Fruit fly (Drosophila melanogaster) whole organism, wandering third instar larva: ENCODE results near the gene betaNACtes1.

Experiments used
- Abd-B ChIP-seq: fragments of >200 bp; optimal IDR thresholded peaks from 2 replicates; lab custom pipeline; 2017; ENCODE audit warnings: missing biosample characterization, missing genetic modification characterization
- CG9705 ChIP-seq: fragments of 200-800 bp; sonication (Bioruptor generic); optimal IDR thresholded peaks from 2 replicates; lab custom pipeline; 2018; ENCODE audit warnings: missing biosample characterization, mild to moderate bottlenecking, missing genetic modification characterization
- CrebA ChIP-seq: fragments of 200-800 bp; sonication (Bioruptor generic); optimal IDR thresholded peaks from 2 replicates; lab custom pipeline; 2016; ENCODE audit warnings: missing biosample characterization, mild to moderate bottlenecking, missing genetic modification characterization, borderline replicate concordance
- Dfd ChIP-seq: fragments of >200 bp; optimal IDR thresholded peaks from 2 replicates; lab custom pipeline; 2017; ENCODE audit warnings: missing biosample characterization, missing genetic modification characterization
- Dif ChIP-seq: fragments of 200-275, 200-300 bp; sonication (Bioruptor generic); optimal IDR thresholded peaks from 2 replicates; lab custom pipeline; 2018; ENCODE audit warnings: missing biosample characterization, missing genetic modification characterization; ENCODE audit not compliant: partially characterized antibody
- GATAd ChIP-seq: sonication (Bioruptor generic); optimal IDR thresholded peaks from 2 replicates; lab custom pipeline; 2016; ENCODE audit warnings: missing biosample characterization, missing genetic modification characterization
- HLH106 ChIP-seq: fragments of 200-800 bp; optimal IDR thresholded peaks from 3 replicates; lab custom pipeline; 2019; ENCODE audit warnings: missing biosample characterization, mild to moderate bottlenecking, missing genetic modification characterization, moderate library complexity
- Hnf4 ChIP-seq: fragments of 200-800 bp; sonication (Bioruptor generic); optimal IDR thresholded peaks from 2 replicates; lab custom pipeline; 2016; ENCODE audit warnings: missing biosample characterization, mild to moderate bottlenecking, missing genetic modification characterization
- Hr83 ChIP-seq: fragments of 200-300 bp; sonication (Bioruptor generic); optimal IDR thresholded peaks from 2 replicates; lab custom pipeline; 2016; ENCODE audit warnings: missing biosample characterization, mild to moderate bottlenecking, missing genetic modification characterization, moderate library complexity; ENCODE audit not compliant: poor library complexity, severe bottlenecking
- Jra ChIP-seq: sonication (Bioruptor generic); optimal IDR thresholded peaks from 2 replicates; lab custom pipeline; 2016; ENCODE audit warnings: missing biosample characterization, missing genetic modification characterization
- OdsH ChIP-seq: fragments of 200-800 bp; sonication (Bioruptor generic); optimal IDR thresholded peaks from 2 replicates; lab custom pipeline; 2016; ENCODE audit warnings: missing biosample characterization, mild to moderate bottlenecking, missing genetic modification characterization
- Rel ChIP-seq, 2 experiments: fragments of 200-800 bp; sonication (Bioruptor generic) in 1 of 2; optimal IDR thresholded peaks; 2 replicates in 1 of 2; 3 replicates in 1 of 2; lab custom pipeline; 2016 to 2019; ENCODE audit warnings: mild to moderate bottlenecking in 2 of 2, missing biosample characterization in 2 of 2, missing genetic modification characterization in 2 of 2, moderate library complexity in 1 of 2
- Sp1 ChIP-seq: fragments of 200-800 bp; sonication (Bioruptor generic); optimal IDR thresholded peaks from 3 replicates; lab custom pipeline; 2019; ENCODE audit warnings: missing biosample characterization, mild to moderate bottlenecking, missing genetic modification characterization, moderate library complexity
- br ChIP-seq: fragments of 200-800 bp; sonication (Bioruptor generic); optimal IDR thresholded peaks from 2 replicates; lab custom pipeline; 2016; ENCODE audit warnings: missing biosample characterization, missing genetic modification characterization
- dl ChIP-seq, 2 experiments: fragments of 175-275, 200-275 bp in 1 of 2; fragments of 200-275 bp in 1 of 2; sonication (Bioruptor generic); optimal IDR thresholded peaks; lab custom pipeline; 2018; ENCODE audit warnings: mild to moderate bottlenecking in 2 of 2, missing biosample characterization in 2 of 2, missing genetic modification characterization in 2 of 2, moderate library complexity in 2 of 2; ENCODE audit not compliant: partially characterized antibody in 2 of 2, insufficient read depth in 1 of 2
- dmrt93B ChIP-seq: fragments of 200-800 bp; sonication (Bioruptor generic); optimal IDR thresholded peaks from 2 replicates; lab custom pipeline; 2018; ENCODE audit warnings: missing biosample characterization, mild to moderate bottlenecking, missing genetic modification characterization
- dsf ChIP-seq: sonication (Bioruptor generic); optimal IDR thresholded peaks from 2 replicates; lab custom pipeline; 2016; ENCODE audit warnings: missing biosample characterization, missing genetic modification characterization, borderline replicate concordance
- foxo ChIP-seq, 2 experiments: fragments of 200-800 bp; sonication (Bioruptor generic); optimal IDR thresholded peaks; 2 replicates in 1 of 2; 3 replicates in 1 of 2; lab custom pipeline; 2016 to 2017; ENCODE audit warnings: missing biosample characterization in 2 of 2, missing genetic modification characterization in 2 of 2
- fru ChIP-seq: fragments of 200-800 bp; sonication (Bioruptor generic); optimal IDR thresholded peaks from 3 replicates; lab custom pipeline; 2016; ENCODE audit warnings: missing biosample characterization, mild to moderate bottlenecking, missing genetic modification characterization
- jim ChIP-seq: fragments of 175-275, 200-325 bp; sonication (Bioruptor generic); optimal IDR thresholded peaks from 2 replicates; lab custom pipeline; 2016; ENCODE audit warnings: missing biosample characterization, mild to moderate bottlenecking, missing genetic modification characterization
- pan ChIP-seq: fragments of >200 bp; optimal IDR thresholded peaks from 2 replicates; lab custom pipeline; 2017
- psq ChIP-seq: fragments of 200-800 bp; sonication (Bioruptor generic); optimal IDR thresholded peaks from 3 replicates; lab custom pipeline; 2017; ENCODE audit warnings: missing biosample characterization, mild to moderate bottlenecking, missing genetic modification characterization, moderate library complexity
- rgr ChIP-seq: fragments of 200-800 bp; sonication (Bioruptor generic); optimal IDR thresholded peaks from 3 replicates; lab custom pipeline; 2016; ENCODE audit warnings: missing biosample characterization, mild to moderate bottlenecking, missing genetic modification characterization
- sage ChIP-seq: fragments of 200-800 bp; sonication (Bioruptor generic); optimal IDR thresholded peaks from 2 replicates; lab custom pipeline; 2016; ENCODE audit warnings: missing biosample characterization, mild to moderate bottlenecking, missing genetic modification characterization
- sv ChIP-seq: fragments of 200-800 bp; sonication (Bioruptor generic); optimal IDR thresholded peaks from 3 replicates; lab custom pipeline; 2016; ENCODE audit warnings: missing biosample characterization, missing genetic modification characterization
- usp ChIP-seq: fragments of >200 bp; optimal IDR thresholded peaks from 2 replicates; lab custom pipeline; 2017; ENCODE audit warnings: missing biosample characterization, missing genetic modification characterization

betaNACtes1 gene

DNA sequence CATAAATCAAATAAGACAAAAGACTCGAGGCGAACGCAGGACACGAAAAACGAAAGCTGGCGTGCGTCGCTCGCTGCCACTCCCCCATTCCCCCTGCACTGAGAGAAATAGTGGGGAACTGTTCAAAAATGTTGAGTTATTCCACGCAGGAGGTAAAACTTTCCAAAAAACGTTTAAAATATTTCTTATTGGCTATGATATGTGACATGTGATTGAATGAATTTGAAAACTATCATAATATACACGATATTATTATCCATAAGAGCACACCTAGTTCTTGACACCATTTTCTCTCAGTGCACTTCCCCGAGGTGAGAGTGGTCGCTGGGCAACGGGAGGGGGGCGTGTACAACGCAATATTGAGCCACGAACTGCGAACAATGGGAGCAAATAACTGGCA, 38.5 kb downstream of the betaNACtes1 start (continued):
- no peak for TF ChIP-seq sv
- no peak for TF ChIP-seq Hr83 (GFP tag; lab: Kevin White, UChicago)
- TF ChIP-seq rgr (GFP tag; lab: Kevin White, UChicago) = peak; percentile 30
- no peak for TF ChIP-seq CG9705 (GFP tag; lab: Kevin White, UChicago)
- TF ChIP-seq br (GFP tag; lab: Kevin White, UChicago) = peak; percentile 58
- no peak for TF ChIP-seq Jra (GFP tag; lab: Kevin White, UChicago)
- no peak for TF ChIP-seq jim (GFP tag; lab: Kevin White, UChicago)
- peak; percentile 52 for TF ChIP-seq fru (GFP tag; lab: Kevin White, UChicago)
- TF ChIP-seq Sp1 (GFP tag; lab: Kevin White, UChicago) = peak; percentile 34
- TF ChIP-seq psq = peak; percentile 39
- no peak for TF ChIP-seq CrebA (GFP tag; lab: Kevin White, UChicago)

DNA sequence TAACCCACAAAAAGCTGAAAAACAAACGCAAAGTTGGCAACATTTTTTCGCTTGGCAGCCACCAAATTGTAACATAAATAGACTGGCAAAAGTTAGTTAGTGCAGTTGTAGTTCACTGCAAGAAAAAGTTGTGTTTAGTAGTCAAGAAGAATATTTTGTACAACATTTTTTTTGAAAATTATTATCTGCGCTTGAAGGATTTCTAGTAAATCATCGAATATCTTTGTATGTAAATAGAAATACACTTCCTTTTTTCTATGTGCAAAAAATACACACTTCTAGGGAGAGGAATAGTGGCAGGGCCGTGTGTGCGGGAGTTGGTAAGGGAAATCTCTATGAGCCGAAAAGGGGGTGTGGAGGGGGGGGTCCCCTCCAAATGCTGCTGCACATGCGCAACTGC, 48.7 kb downstream of the betaNACtes1 start:
- TF ChIP-seq HLH106 (tag; lab: Kevin White, UChicago) (no peak), pan (lab: Kevin White, UChicago) (no peak), usp (GFP tag; lab: Kevin White, UChicago) (no peak), sv (no peak), foxo (GFP tag; optimal IDR thresholded peaks at IDR 0.05; lab: Kevin White, UChicago) (no peak), dl (GFP tag; optimal IDR thresholded peaks at IDR 0.05; lab: Kevin White, UChicago; ENCODE audit: insufficient read depth in 1 of 2, partially characterized antibody in 2 of 2) (no peak), Sp1 (GFP tag; lab: Kevin White, UChicago) (no peak), rgr (GFP tag; lab: Kevin White, UChicago) (no peak), Rel (GFP tag; optimal IDR thresholded peaks at IDR 0.05; lab: Kevin White, UChicago) (no peak), Rel (tag; optimal IDR thresholded peaks at IDR 0.05; lab: Kevin White, UChicago) (no peak), Dif (GFP tag; lab: Kevin White, UChicago) (no peak), CG9705 (GFP tag; lab: Kevin White, UChicago) (no peak), sage (GFP tag; lab: Kevin White, UChicago) (no peak), psq (no peak), br (GFP tag; lab: Kevin White, UChicago) (no peak), OdsH (no peak), Dfd (no peak), GATAd (GFP tag; lab: Kevin White, UChicago) (no peak), Abd-B (GFP tag; lab: Kevin White, UChicago) (no peak), dsf (GFP tag; lab: Kevin White, UChicago) (no peak), Hr83 (GFP tag; lab: Kevin White, UChicago) (no peak)

DNA sequence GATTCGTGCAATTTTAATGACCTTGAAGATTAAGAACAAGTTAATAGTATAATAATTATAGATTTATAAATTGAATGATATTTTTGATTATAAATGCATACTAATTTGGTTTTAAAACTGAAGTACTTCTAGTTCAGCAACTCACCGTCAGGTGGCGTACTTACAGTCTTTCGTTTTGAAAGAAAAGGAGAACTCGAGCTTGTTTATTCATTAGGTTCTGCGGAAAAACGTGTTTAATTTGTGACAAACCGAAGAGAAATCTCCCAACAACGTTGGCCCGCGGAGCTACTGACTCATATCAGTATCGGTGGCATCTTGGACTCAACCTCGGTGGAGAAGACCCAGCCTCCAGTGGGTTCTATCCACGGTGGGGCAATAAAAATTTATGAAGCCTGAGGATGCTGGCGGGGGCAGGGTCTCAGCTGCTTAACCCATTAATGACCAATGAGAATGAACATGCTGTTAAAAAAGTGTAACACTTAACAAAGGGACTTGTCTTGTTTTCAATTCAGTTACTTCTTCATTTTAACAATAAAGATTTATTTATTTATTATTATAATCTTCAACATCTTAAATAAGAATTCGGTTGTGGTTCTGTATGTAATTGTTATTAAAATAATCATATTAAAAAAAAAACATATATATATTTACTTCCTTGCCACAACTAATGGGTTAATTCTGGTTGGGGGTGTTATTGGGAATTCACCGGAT, 49.6 kb downstream of the betaNACtes1 start:
- TF ChIP-seq Sp1 (GFP tag; lab: Kevin White, UChicago) (peak; percentile 49), Abd-B (GFP tag; lab: Kevin White, UChicago) (no peak), Hnf4 (GFP tag; lab: Kevin White, UChicago) (no peak), dmrt93B (peak; percentile 12), fru (GFP tag; lab: Kevin White, UChicago) (no peak), GATAd (GFP tag; lab: Kevin White, UChicago) (no peak), psq (no peak), HLH106 (tag; lab: Kevin White, UChicago) (peak; percentile 47), foxo (GFP tag; optimal IDR thresholded peaks at IDR 0.05; lab: Kevin White, UChicago) (peak in 1 of 2 experiments; percentile 11)
